Fruit fly (Drosophila melanogaster) whole organism, wandering third instar larva: ENCODE measurements around the gene ZnT77C.

Experiments used
- Hnf4 ChIP-seq: fragments of 200-800 bp; sonication (Bioruptor generic); optimal IDR thresholded peaks from 2 replicates; lab custom pipeline; 2016; ENCODE audit warnings: missing biosample characterization, mild to moderate bottlenecking, missing genetic modification characterization
- Hr78 ChIP-seq: fragments of >200 bp; optimal IDR thresholded peaks from 2 replicates; lab custom pipeline; 2017; ENCODE audit warnings: missing biosample characterization, missing genetic modification characterization
- Hr83 ChIP-seq: fragments of 200-300 bp; sonication (Bioruptor generic); optimal IDR thresholded peaks from 2 replicates; lab custom pipeline; 2016; ENCODE audit warnings: missing biosample characterization, mild to moderate bottlenecking, missing genetic modification characterization, moderate library complexity; ENCODE audit not compliant: poor library complexity, severe bottlenecking
- OdsH ChIP-seq: fragments of 200-800 bp; sonication (Bioruptor generic); optimal IDR thresholded peaks from 2 replicates; lab custom pipeline; 2016; ENCODE audit warnings: missing biosample characterization, mild to moderate bottlenecking, missing genetic modification characterization
- dl ChIP-seq, 2 experiments: fragments of 175-275, 200-275 bp in 1 of 2; fragments of 200-275 bp in 1 of 2; sonication (Bioruptor generic); optimal IDR thresholded peaks; lab custom pipeline; 2018; ENCODE audit warnings: mild to moderate bottlenecking in 2 of 2, missing biosample characterization in 2 of 2, missing genetic modification characterization in 2 of 2, moderate library complexity in 2 of 2; ENCODE audit not compliant: partially characterized antibody in 2 of 2, insufficient read depth in 1 of 2
- fru ChIP-seq: fragments of 200-800 bp; sonication (Bioruptor generic); optimal IDR thresholded peaks from 3 replicates; lab custom pipeline; 2016; ENCODE audit warnings: missing biosample characterization, mild to moderate bottlenecking, missing genetic modification characterization
- h ChIP-seq: fragments of 200-800 bp; sonication (Bioruptor generic); optimal IDR thresholded peaks from 3 replicates; lab custom pipeline; 2016; ENCODE audit warnings: missing biosample characterization, mild to moderate bottlenecking, missing genetic modification characterization
- lola ChIP-seq: fragments of >200 bp; optimal IDR thresholded peaks from 2 replicates; lab custom pipeline; 2017; ENCODE audit warnings: missing biosample characterization, missing genetic modification characterization
- pan ChIP-seq: fragments of >200 bp; optimal IDR thresholded peaks from 2 replicates; lab custom pipeline; 2017
- woc ChIP-seq: sonication (Bioruptor generic); optimal IDR thresholded peaks from 2 replicates; lab custom pipeline; 2016; ENCODE audit warnings: missing biosample characterization, mild to moderate bottlenecking, missing genetic modification characterization

DNA sequence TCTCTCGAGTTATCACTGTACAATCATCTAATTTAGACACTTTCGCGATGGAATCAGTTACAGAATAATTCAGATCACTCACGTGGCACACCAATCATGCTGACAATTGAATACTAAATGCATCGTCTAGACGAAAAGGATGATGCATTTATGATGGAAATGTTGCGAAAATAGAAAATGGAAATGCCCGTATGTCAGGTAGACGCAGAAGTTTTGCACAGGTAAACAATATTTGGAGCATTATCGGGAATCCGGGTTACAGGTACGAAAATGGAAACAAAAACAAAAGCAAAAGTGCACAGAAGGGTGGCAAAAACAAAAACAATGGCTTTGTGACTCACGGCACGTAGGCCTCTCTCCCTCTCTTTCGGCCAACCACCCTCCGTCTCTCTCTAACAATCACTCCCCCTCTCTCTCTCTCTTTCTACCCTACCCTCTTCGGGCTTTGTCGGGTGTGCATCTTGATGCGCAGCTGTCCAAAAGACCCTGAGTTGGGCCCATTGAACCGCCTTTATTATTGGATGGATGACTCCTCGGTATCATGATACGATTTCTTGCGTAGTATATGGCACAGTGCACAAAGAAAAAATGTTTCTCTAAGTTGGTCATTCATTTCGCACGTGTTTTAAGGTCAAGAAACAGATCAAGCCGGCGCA lies 22.6 kb upstream of the ZnT77C start:
- no peak for TF ChIP-seq fru (GFP tag; lab: Kevin White, UChicago)
- TF ChIP-seq pan (lab: Kevin White, UChicago): no peak
- peak; percentile 11 for TF ChIP-seq Hnf4 (GFP tag; lab: Kevin White, UChicago)
- TF ChIP-seq lola (GFP tag; lab: Kevin White, UChicago): no peak
- no peak for TF ChIP-seq woc
- TF ChIP-seq h (GFP tag; lab: Kevin White, UChicago): no peak
- peak in 1 of 2 experiments; percentile 77 for TF ChIP-seq dl (GFP tag; optimal IDR thresholded peaks at IDR 0.05; lab: Kevin White, UChicago; ENCODE audit: insufficient read depth in 1 of 2, partially characterized antibody in 2 of 2)
- TF ChIP-seq Hr83 (GFP tag; lab: Kevin White, UChicago): peak; percentile 83
- TF ChIP-seq Hr78 (GFP tag; lab: Kevin White, UChicago): no peak
- no peak for TF ChIP-seq OdsH
